Worm (Caenorhabditis elegans): Measurements from ENCODE around the gene T06E6.1.

Gene T06E6.1

ce11 chrV:15431322-15432052 is 36.7 kb upstream of the T06E6.1 start:
- TF ChIP-seq pes-1 (GFP tag; IDR thresholded peaks at IDR 0.05) (no peak), hmbx-1 (tag; optimal IDR thresholded peaks at IDR 0.05) (no peak), flt-1 (GFP tag; IDR thresholded peaks at IDR 0.05) (no peak), ceh-36 (tag; optimal IDR thresholded peaks at IDR 0.05) (no peak), scrt-1 (GFP tag; IDR thresholded peaks at IDR 0.05) (no peak), hmg-4 (GFP tag; optimal IDR thresholded peaks at IDR 0.05) (no peak), sea-1 (GFP tag; conservative IDR thresholded peaks at IDR 0.05) (no peak), F13C5.2 (tag; optimal IDR thresholded peaks at IDR 0.05) (no peak)

- TF ChIP-seq hmg-4 (GFP tag; optimal IDR thresholded peaks at IDR 0.05) (no peak), ceh-36 (tag; optimal IDR thresholded peaks at IDR 0.05) (no peak), ama-1 (optimal IDR thresholded peaks at IDR 0.05) (no peak), hnd-1 (tag; optimal IDR thresholded peaks at IDR 0.05) (no peak), ets-7 (tag; optimal IDR thresholded peaks at IDR 0.05) (no peak), pes-1 (GFP tag; IDR thresholded peaks at IDR 0.05) (no peak), F13C5.2 (tag; optimal IDR thresholded peaks at IDR 0.05) (no peak), aly-1 (tag; optimal IDR thresholded peaks at IDR 0.05) (no peak), tra-4 (tag; optimal IDR thresholded peaks at IDR 0.05) (no peak), hmbx-1 (tag; optimal IDR thresholded peaks at IDR 0.05) (no peak), B0310.2 (tag; optimal IDR thresholded peaks at IDR 0.05) (no peak), ceh-13 (GFP tag; optimal IDR thresholded peaks at IDR 0.05) (no peak)
These were observed 32.2 kb upstream of the T06E6.1 start, which contains the start of gene fbxa-209 for ce11 chrV:15426944-15427343. TSS of gene fbxa-209 (minus strand) at chrV:15427044.

- no peak for TF ChIP-seq hnd-1 (tag; optimal IDR thresholded peaks at IDR 0.05)
- no peak for TF ChIP-seq tra-4 (tag; optimal IDR thresholded peaks at IDR 0.05)
- TF ChIP-seq B0310.2 (tag; optimal IDR thresholded peaks at IDR 0.05): no peak
These were observed 30.8 kb upstream of the T06E6.1 start, which contains the start of gene Y36E3A.2 for ce11 chrV:15425368-15426091. TSS of gene Y36E3A.2 (plus strand) at chrV:15426041.

- no peak for TF ChIP-seq hmg-4 (GFP tag; optimal IDR thresholded peaks at IDR 0.05)
- TF ChIP-seq hmbx-1 (tag; optimal IDR thresholded peaks at IDR 0.05): no peak
These were observed 28.8 kb upstream of the T06E6.1 start, which contains the start of gene fbxa-104 for ce11 chrV:15423601-15424000. TSS of gene fbxa-104 (minus strand) at chrV:15423683.

- TF ChIP-seq pes-1 (GFP tag; IDR thresholded peaks at IDR 0.05): no peak
- TF ChIP-seq aly-1 (tag; optimal IDR thresholded peaks at IDR 0.05): no peak
These were observed 23.1 kb upstream of the T06E6.1 start, which contains the start of gene T06E6.10 for ce11 chrV:15417822-15418221. TSS of gene T06E6.10 (plus strand) at chrV:15418122.

- TF ChIP-seq tra-4 (tag; optimal IDR thresholded peaks at IDR 0.05) (no peak), tbx-37 (GFP tag; conservative IDR thresholded peaks at IDR 0.05) (no peak), hmg-4 (GFP tag; optimal IDR thresholded peaks at IDR 0.05) (no peak), F13C5.2 (tag; optimal IDR thresholded peaks at IDR 0.05) (no peak), ama-1 (optimal IDR thresholded peaks at IDR 0.05) (no peak), ceh-36 (tag; optimal IDR thresholded peaks at IDR 0.05) (no peak), hmbx-1 (tag; optimal IDR thresholded peaks at IDR 0.05) (no peak), hnd-1 (tag; optimal IDR thresholded peaks at IDR 0.05) (no peak), B0310.2 (tag; optimal IDR thresholded peaks at IDR 0.05) (no peak), aly-1 (tag; optimal IDR thresholded peaks at IDR 0.05) (no peak)
These were observed 21.2 kb upstream of the T06E6.1 start, which contains the start of gene srh-265 for ce11 chrV:15415951-15416350. TSS of gene srh-265 (plus strand) at chrV:15416251.

ce11 chrV:15413847-15414246 is 19.1 kb upstream of the T06E6.1 start, which contains the start of gene srh-264:
TSS of gene srh-264 (plus strand) at chrV:15414147.
- TF ChIP-seq B0310.2 (tag; optimal IDR thresholded peaks at IDR 0.05): no peak
- TF ChIP-seq ama-1 (optimal IDR thresholded peaks at IDR 0.05): no peak
- TF ChIP-seq scrt-1 (GFP tag; IDR thresholded peaks at IDR 0.05): no peak
- no peak for TF ChIP-seq flt-1 (GFP tag; IDR thresholded peaks at IDR 0.05)
- no peak for TF ChIP-seq hmbx-1 (tag; optimal IDR thresholded peaks at IDR 0.05)
- TF ChIP-seq ceh-13 (GFP tag; optimal IDR thresholded peaks at IDR 0.05): no peak
- TF ChIP-seq ceh-36 (tag; optimal IDR thresholded peaks at IDR 0.05): no peak
- no peak for TF ChIP-seq tbx-37 (GFP tag; conservative IDR thresholded peaks at IDR 0.05)
- TF ChIP-seq hmg-4 (GFP tag; optimal IDR thresholded peaks at IDR 0.05): no peak
- TF ChIP-seq tbx-11 (GFP tag; IDR thresholded peaks at IDR 0.05): no peak
- no peak for TF ChIP-seq hnd-1 (tag; optimal IDR thresholded peaks at IDR 0.05)
- no peak for TF ChIP-seq aly-1 (tag; optimal IDR thresholded peaks at IDR 0.05)

- TF ChIP-seq ceh-36 (tag; optimal IDR thresholded peaks at IDR 0.05) (no peak), B0310.2 (tag; optimal IDR thresholded peaks at IDR 0.05) (no peak), hmbx-1 (tag; optimal IDR thresholded peaks at IDR 0.05) (no peak), sea-1 (GFP tag; conservative IDR thresholded peaks at IDR 0.05) (no peak), flt-1 (GFP tag; IDR thresholded peaks at IDR 0.05) (no peak), pes-1 (GFP tag; IDR thresholded peaks at IDR 0.05) (no peak), scrt-1 (GFP tag; IDR thresholded peaks at IDR 0.05) (no peak), hnd-1 (tag; optimal IDR thresholded peaks at IDR 0.05) (no peak), ceh-13 (GFP tag; optimal IDR thresholded peaks at IDR 0.05) (no peak), F13C5.2 (tag; optimal IDR thresholded peaks at IDR 0.05) (no peak), ets-7 (tag; optimal IDR thresholded peaks at IDR 0.05) (no peak), hmg-4 (GFP tag; optimal IDR thresholded peaks at IDR 0.05) (no peak), aly-1 (tag; optimal IDR thresholded peaks at IDR 0.05) (no peak), tra-4 (tag; optimal IDR thresholded peaks at IDR 0.05) (no peak), tbx-37 (GFP tag; conservative IDR thresholded peaks at IDR 0.05) (no peak), tbx-11 (GFP tag; IDR thresholded peaks at IDR 0.05) (no peak), ama-1 (optimal IDR thresholded peaks at IDR 0.05) (no peak)
These were observed 17.9 kb upstream of the T06E6.1 start, which contains the start of gene srbc-63 for ce11 chrV:15412625-15413024. TSS of gene srbc-63 (minus strand) at chrV:15412725.
